Comparison of ENCODE assay signal across 1 fruit fly cellular context in the genomic region with DNA sequence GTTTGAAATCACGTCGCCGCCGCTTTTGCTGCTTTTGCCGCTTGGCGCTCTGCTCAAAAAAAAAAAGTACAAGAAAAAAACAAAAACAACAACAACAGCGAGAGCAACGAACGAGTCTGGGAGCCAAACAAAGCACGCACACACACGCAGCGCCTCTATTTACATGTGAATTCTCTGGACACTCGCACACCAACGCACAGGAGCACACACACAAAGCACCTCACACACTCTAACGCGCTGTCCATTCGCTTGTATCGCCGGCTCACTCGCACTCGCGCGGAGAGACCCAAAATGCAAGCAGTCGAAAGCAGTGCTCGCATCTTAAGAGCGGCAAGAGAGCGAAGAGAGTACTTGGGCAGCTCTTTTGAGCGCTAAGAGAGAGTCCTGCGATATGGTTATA.
TF ChIP-seq lines count a peak whose summit lies in the region.

A gene (minus strand): TSS at position 4 of the 400 bp plus-strand sequence.

TF ChIP-seq in whole organism, embryonic, 481 proteins besides CTCF, POLR2A, EP300 and RAD21 (continued from another document and continues in another):
- no peak for TF ChIP-seq Asciz (GFP tag; optimal IDR thresholded peaks at IDR 0.05; lab: Kevin White, UChicago)
- peak; percentile 70 for TF ChIP-seq disco-r (GFP tag; optimal IDR thresholded peaks at IDR 0.05; lab: Kevin White, UChicago)
- no peak for TF ChIP-seq NfI (GFP tag; optimal IDR thresholded peaks at IDR 0.05; lab: Kevin White, UChicago)
- no peak for TF ChIP-seq CG6791 (GFP tag; IDR thresholded peaks at IDR 0.05; lab: Robert Waterston, UW; ENCODE audit: partially characterized antibody)
- TF ChIP-seq CG8924 (tag; optimal IDR thresholded peaks at IDR 0.05; lab: Kevin White, UChicago), result no peak
- no peak for TF ChIP-seq row (GFP tag; IDR thresholded peaks at IDR 0.05; lab: Robert Waterston, UW)
- no peak for TF ChIP-seq Hr51 (GFP tag; optimal IDR thresholded peaks at IDR 0.05; lab: Kevin White, UChicago)
- no peak for TF ChIP-seq D19A (tag; optimal IDR thresholded peaks at IDR 0.05; lab: Kevin White, UChicago)
- no peak for TF ChIP-seq Hey (tag; optimal IDR thresholded peaks at IDR 0.05; lab: Kevin White, UChicago)
- no peak for TF ChIP-seq Lim3 (GFP tag; IDR thresholded peaks at IDR 0.05; lab: Robert Waterston, UW)
- TF ChIP-seq CG12219 (GFP tag; optimal IDR thresholded peaks at IDR 0.05; lab: Kevin White, UChicago), result no peak
- peak; percentile 26 for TF ChIP-seq twi (tag; optimal IDR thresholded peaks at IDR 0.05; lab: Kevin White, UChicago)
- no peak for TF ChIP-seq psq (GFP tag; optimal IDR thresholded peaks at IDR 0.05; lab: Kevin White, UChicago)
- TF ChIP-seq CG10462 (GFP tag; optimal IDR thresholded peaks at IDR 0.05; lab: Kevin White, UChicago), result no peak
- TF ChIP-seq Jarid2 (GFP tag; optimal IDR thresholded peaks at IDR 0.05; lab: Kevin White, UChicago), result peak; percentile 86
- no peak for TF ChIP-seq Hsf (GFP tag; optimal IDR thresholded peaks at IDR 0.05; lab: Kevin White, UChicago)
- no peak for TF ChIP-seq CG2202 (tag; optimal IDR thresholded peaks at IDR 0.05; lab: Kevin White, UChicago)
- TF ChIP-seq CG14050 (GFP tag; IDR thresholded peaks at IDR 0.05; lab: Robert Waterston, UW), result no peak
- no peak for TF ChIP-seq unpg (GFP tag; optimal IDR thresholded peaks at IDR 0.05; lab: Kevin White, UChicago)
- no peak for TF ChIP-seq salm (tag; optimal IDR thresholded peaks at IDR 0.05; lab: Kevin White, UChicago)
- no peak for TF ChIP-seq Ssrp (tag; optimal IDR thresholded peaks at IDR 0.05; lab: Kevin White, UChicago)
- no peak for TF ChIP-seq tup (GFP tag; optimal IDR thresholded peaks at IDR 0.05; lab: Kevin White, UChicago)
- TF ChIP-seq Rfx (GFP tag; IDR thresholded peaks at IDR 0.05; lab: Robert Waterston, UW), result peak; percentile 22; the same call in 1 of the 2 replicates
- no peak for TF ChIP-seq CG4404 (GFP tag; IDR thresholded peaks at IDR 0.05; lab: Robert Waterston, UW)
- TF ChIP-seq dysf (GFP tag; IDR thresholded peaks at IDR 0.05; lab: Robert Waterston, UW), result no peak
- TF ChIP-seq MESR4 (GFP tag; optimal IDR thresholded peaks at IDR 0.05; lab: Kevin White, UChicago), result no peak
- TF ChIP-seq CG12236 (GFP tag; optimal IDR thresholded peaks at IDR 0.05; lab: Kevin White, UChicago), result no peak
- no peak for TF ChIP-seq dan (GFP tag; IDR thresholded peaks at IDR 0.05; lab: Robert Waterston, UW)
- no peak for TF ChIP-seq ranshi (GFP tag; IDR thresholded peaks at IDR 0.05; lab: Robert Waterston, UW)
- TF ChIP-seq CG8944 (GFP tag; optimal IDR thresholded peaks at IDR 0.05; lab: Kevin White, UChicago), result no peak
- no peak for TF ChIP-seq luna (GFP tag; optimal IDR thresholded peaks at IDR 0.05; lab: Kevin White, UChicago)
- no peak for TF ChIP-seq CG3838 (GFP tag; optimal IDR thresholded peaks at IDR 0.05; lab: Kevin White, UChicago)
- peak in 1 of 2 experiments; percentile 65 for TF ChIP-seq Eip74EF (GFP tag; optimal IDR thresholded peaks at IDR 0.05; lab: Kevin White, UChicago)
- TF ChIP-seq peb (GFP tag; IDR thresholded peaks at IDR 0.05; lab: Robert Waterston, UW), result no peak
- peak; percentile 7 for TF ChIP-seq CHES-1-like (GFP tag; optimal IDR thresholded peaks at IDR 0.05; lab: Kevin White, UChicago)
- TF ChIP-seq CG8290 (GFP tag; optimal IDR thresholded peaks at IDR 0.05; lab: Kevin White, UChicago), result no peak
- TF ChIP-seq CG8290 (tag; optimal IDR thresholded peaks at IDR 0.05; lab: Kevin White, UChicago), result peak in 1 of 2 experiments; percentile 51
- peak; percentile 75 for TF ChIP-seq D (optimal IDR thresholded peaks at IDR 0.05; lab: Kevin White, UChicago)
- TF ChIP-seq D (GFP tag; optimal IDR thresholded peaks at IDR 0.05; lab: Kevin White, UChicago), result no peak
- TF ChIP-seq fd96Cb (tag; optimal IDR thresholded peaks at IDR 0.05; lab: Kevin White, UChicago), result no peak
- TF ChIP-seq amos (GFP tag; IDR thresholded peaks at IDR 0.05; lab: Robert Waterston, UW; ENCODE audit: partially characterized antibody), result no peak
- peak; percentile 66 for TF ChIP-seq abd-A (tag; optimal IDR thresholded peaks at IDR 0.05; lab: Kevin White, UChicago)
- TF ChIP-seq chinmo (GFP tag; IDR thresholded peaks at IDR 0.05; lab: Robert Waterston, UW; ENCODE audit: partially characterized antibody), result peak; percentile 87; the same call in 3 of the 4 replicates
- TF ChIP-seq usp (GFP tag; optimal IDR thresholded peaks at IDR 0.05; lab: Kevin White, UChicago), result no peak
- peak; percentile 52 for TF ChIP-seq sd (tag; optimal IDR thresholded peaks at IDR 0.05; lab: Kevin White, UChicago)
- no peak for TF ChIP-seq caup (GFP tag; optimal IDR thresholded peaks at IDR 0.05; lab: Kevin White, UChicago; ENCODE audit: severe bottlenecking)
- TF ChIP-seq crp (GFP tag; optimal IDR thresholded peaks at IDR 0.05; lab: Kevin White, UChicago), result no peak
- no peak for TF ChIP-seq pfk (GFP tag; optimal IDR thresholded peaks at IDR 0.05; lab: Kevin White, UChicago)
- TF ChIP-seq cwo (GFP tag; optimal IDR thresholded peaks at IDR 0.05; lab: Kevin White, UChicago), result no peak
- peak; percentile 100 for TF ChIP-seq CG3163 (GFP tag; optimal IDR thresholded peaks at IDR 0.05; lab: Kevin White, UChicago)
- no peak for TF ChIP-seq CG8388 (GFP tag; optimal IDR thresholded peaks at IDR 0.05; lab: Kevin White, UChicago)
- TF ChIP-seq HmgZ (tag; optimal IDR thresholded peaks at IDR 0.05; lab: Kevin White, UChicago), result peak; percentile 33
- TF ChIP-seq CG13894 (tag; optimal IDR thresholded peaks at IDR 0.05; lab: Kevin White, UChicago), result no peak
- no peak for TF ChIP-seq gsb-n (tag; optimal IDR thresholded peaks at IDR 0.05; lab: Kevin White, UChicago)
- no peak for TF ChIP-seq CG10267 (tag; optimal IDR thresholded peaks at IDR 0.05; lab: Kevin White, UChicago)
- no peak for TF ChIP-seq Tbp (GFP tag; optimal IDR thresholded peaks at IDR 0.05; lab: Kevin White, UChicago)
- no peak for TF ChIP-seq CG16779 (GFP tag; IDR thresholded peaks at IDR 0.05; lab: Robert Waterston, UW)
- no peak for TF ChIP-seq D19B (GFP tag; optimal IDR thresholded peaks at IDR 0.05; lab: Kevin White, UChicago)
- peak; percentile 85 for TF ChIP-seq CG12155 (GFP tag; optimal IDR thresholded peaks at IDR 0.05; lab: Kevin White, UChicago)
- no peak for TF ChIP-seq maf-S (GFP tag; optimal IDR thresholded peaks at IDR 0.05; lab: Kevin White, UChicago)
- TF ChIP-seq Ada2b (GFP tag; IDR thresholded peaks at IDR 0.05; lab: Robert Waterston, UW), result no peak
- no peak for TF ChIP-seq pan (optimal IDR thresholded peaks at IDR 0.05; lab: Kevin White, UChicago)
- peak in 1 of 2 experiments; percentile 25 for TF ChIP-seq pan (GFP tag; optimal IDR thresholded peaks at IDR 0.05 in 1 of 2, IDR thresholded peaks at IDR 0.05 in 1 of 2)
- TF ChIP-seq inv (GFP tag; IDR thresholded peaks at IDR 0.05; lab: Robert Waterston, UW; ENCODE audit: partially characterized antibody), result no peak
- peak; percentile 51; the same call in 1 of the 2 replicates for TF ChIP-seq bbx (GFP tag; IDR thresholded peaks at IDR 0.05; lab: Robert Waterston, UW; ENCODE audit: partially characterized antibody)
- no peak for TF ChIP-seq gro (GFP tag; optimal IDR thresholded peaks at IDR 0.05; lab: Kevin White, UChicago)
- no peak for TF ChIP-seq CG31388 (GFP tag; optimal IDR thresholded peaks at IDR 0.05; lab: Kevin White, UChicago)
- peak; percentile 93 for TF ChIP-seq CG10321 (GFP tag; IDR thresholded peaks at IDR 0.05; lab: Robert Waterston, UW)
- TF ChIP-seq CG3726 (GFP tag; IDR thresholded peaks at IDR 0.05; lab: Robert Waterston, UW), result no peak
- TF ChIP-seq seq (GFP tag; IDR thresholded peaks at IDR 0.05; lab: Robert Waterston, UW), result peak; percentile 21; the same call in 1 of the 2 replicates
- TF ChIP-seq CG4282 (GFP tag; optimal IDR thresholded peaks at IDR 0.05; lab: Kevin White, UChicago), result no peak
- TF ChIP-seq hkb (optimal IDR thresholded peaks at IDR 0.05; lab: Kevin White, UChicago), result no peak
- 0 out of 2 replicates have a peak, but pooled peaks have one; percentile 21 for TF ChIP-seq hkb (GFP tag; IDR thresholded peaks at IDR 0.05; lab: Robert Waterston, UW)
- no peak for TF ChIP-seq CG1603 (tag; optimal IDR thresholded peaks at IDR 0.05; lab: Kevin White, UChicago)
- no peak for TF ChIP-seq toy (GFP tag; IDR thresholded peaks at IDR 0.05; lab: Robert Waterston, UW)
- no peak for TF ChIP-seq H15 (GFP tag; IDR thresholded peaks at IDR 0.05; lab: Robert Waterston, UW)
- TF ChIP-seq CG14441 (GFP tag; IDR thresholded peaks at IDR 0.05; lab: Robert Waterston, UW), result no peak
- peak; percentile 15 for TF ChIP-seq mirr (GFP tag; optimal IDR thresholded peaks at IDR 0.05; lab: Kevin White, UChicago)
- no peak for TF ChIP-seq CG5953 (GFP tag; IDR thresholded peaks at IDR 0.05; lab: Robert Waterston, UW)
- peak; percentile 72 for TF ChIP-seq ewg (GFP tag; optimal IDR thresholded peaks at IDR 0.05; lab: Kevin White, UChicago)
- no peak for TF ChIP-seq CG12659 (GFP tag; optimal IDR thresholded peaks at IDR 0.05; lab: Kevin White, UChicago)
- no peak for TF ChIP-seq corto (GFP tag; optimal IDR thresholded peaks at IDR 0.05; lab: Kevin White, UChicago)
- no peak for TF ChIP-seq Camta (GFP tag; optimal IDR thresholded peaks at IDR 0.05; lab: Kevin White, UChicago)
- TF ChIP-seq onecut (GFP tag; IDR thresholded peaks at IDR 0.05; lab: Robert Waterston, UW), result no peak
- no peak for TF ChIP-seq cato (GFP tag; optimal IDR thresholded peaks at IDR 0.05; lab: Kevin White, UChicago; ENCODE audit: borderline replicate concordance)
- no peak for TF ChIP-seq CG14667 (GFP tag; IDR thresholded peaks at IDR 0.05; lab: Robert Waterston, UW)
- no peak for TF ChIP-seq gce (GFP tag; IDR thresholded peaks at IDR 0.05; lab: Robert Waterston, UW)
- TF ChIP-seq tgo (GFP tag; IDR thresholded peaks at IDR 0.05; lab: Robert Waterston, UW), result no peak
- no peak for TF ChIP-seq CG14710 (tag; optimal IDR thresholded peaks at IDR 0.05; lab: Kevin White, UChicago)
- TF ChIP-seq CG10654 (GFP tag; optimal IDR thresholded peaks at IDR 0.05; lab: Kevin White, UChicago), result no peak
- no peak for TF ChIP-seq B-H2 (GFP tag; optimal IDR thresholded peaks at IDR 0.05; lab: Kevin White, UChicago)
- no peak for TF ChIP-seq crc (GFP tag; optimal IDR thresholded peaks at IDR 0.05; lab: Kevin White, UChicago)
- TF ChIP-seq Meics (GFP tag; optimal IDR thresholded peaks at IDR 0.05; lab: Kevin White, UChicago), result no peak
- TF ChIP-seq Trl (optimal IDR thresholded peaks at IDR 0.05; lab: Kevin White, UChicago), result peak; percentile 93 to 96
- peak; percentile 65 for TF ChIP-seq Trl (GFP tag; optimal IDR thresholded peaks at IDR 0.05; lab: Kevin White, UChicago)
- TF ChIP-seq NFAT (GFP tag; IDR thresholded peaks at IDR 0.05; lab: Robert Waterston, UW), result no peak
- TF ChIP-seq CG34376 (GFP tag; optimal IDR thresholded peaks at IDR 0.05; lab: Kevin White, UChicago), result no peak
- peak; percentile 89 for TF ChIP-seq CG4360 (GFP tag; IDR thresholded peaks at IDR 0.05; lab: Robert Waterston, UW)
- peak; percentile 82 for TF ChIP-seq yki (optimal IDR thresholded peaks at IDR 0.05; lab: Kevin White, UChicago)
- TF ChIP-seq Fer2 (tag; optimal IDR thresholded peaks at IDR 0.05; lab: Kevin White, UChicago), result no peak
- TF ChIP-seq Adf1 (GFP tag; IDR thresholded peaks at IDR 0.05; lab: Robert Waterston, UW), result peak; percentile 92
- TF ChIP-seq CG2875 (GFP tag; optimal IDR thresholded peaks at IDR 0.05; lab: Kevin White, UChicago), result no peak
- TF ChIP-seq emc (GFP tag; optimal IDR thresholded peaks at IDR 0.05; lab: Kevin White, UChicago), result no peak
- TF ChIP-seq Sin3A (optimal IDR thresholded peaks at IDR 0.05; lab: Kevin White, UChicago), result no peak
- no peak for TF ChIP-seq Awh (GFP tag; IDR thresholded peaks at IDR 0.05; lab: Robert Waterston, UW)
- no peak for TF ChIP-seq Six4 (GFP tag; optimal IDR thresholded peaks at IDR 0.05; lab: Kevin White, UChicago)
- TF ChIP-seq slbo (GFP tag; IDR thresholded peaks at IDR 0.05; lab: Robert Waterston, UW), result no peak
- no peak for TF ChIP-seq CG31441 (GFP tag; IDR thresholded peaks at IDR 0.05; lab: Robert Waterston, UW)
- TF ChIP-seq CG15514 (GFP tag; optimal IDR thresholded peaks at IDR 0.05; lab: Kevin White, UChicago), result no peak
- TF ChIP-seq zfh2 (GFP tag; optimal IDR thresholded peaks at IDR 0.05; lab: Kevin White, UChicago), result no peak
- TF ChIP-seq phol (tag; optimal IDR thresholded peaks at IDR 0.05; lab: Kevin White, UChicago), result no peak
- TF ChIP-seq CG11456 (GFP tag; IDR thresholded peaks at IDR 0.05; lab: Robert Waterston, UW), result no peak
- no peak for TF ChIP-seq CG16815 (GFP tag; optimal IDR thresholded peaks at IDR 0.05; lab: Kevin White, UChicago)
- TF ChIP-seq ci (GFP tag; IDR thresholded peaks at IDR 0.05; lab: Robert Waterston, UW), result no peak
- no peak for TF ChIP-seq Xrp1 (GFP tag; IDR thresholded peaks at IDR 0.05; lab: Robert Waterston, UW)
- TF ChIP-seq CG33213 (GFP tag; optimal IDR thresholded peaks at IDR 0.05; lab: Kevin White, UChicago), result no peak
- no peak for TF ChIP-seq esg (GFP tag; conservative IDR thresholded peaks at IDR 0.05; lab: Robert Waterston, UW)
- no peak for TF ChIP-seq Poxn (GFP tag; IDR thresholded peaks at IDR 0.05; lab: Robert Waterston, UW)
- TF ChIP-seq CG11398 (GFP tag; optimal IDR thresholded peaks at IDR 0.05; lab: Kevin White, UChicago), result no peak
- no peak; the same call in 2 of the 3 replicates for TF ChIP-seq CG34422 (GFP tag; IDR thresholded peaks at IDR 0.05; lab: Robert Waterston, UW)
- no peak for TF ChIP-seq CG16863 (GFP tag; optimal IDR thresholded peaks at IDR 0.05; lab: Kevin White, UChicago)
- TF ChIP-seq crol (GFP tag; IDR thresholded peaks at IDR 0.05; lab: Robert Waterston, UW), result peak; percentile 75
- TF ChIP-seq ac (GFP tag; optimal IDR thresholded peaks at IDR 0.05; lab: Kevin White, UChicago), result no peak
- TF ChIP-seq tna (GFP tag; IDR thresholded peaks at IDR 0.05; lab: Robert Waterston, UW; ENCODE audit: partially characterized antibody), result no peak
- no peak for TF ChIP-seq Hr39 (optimal IDR thresholded peaks at IDR 0.05; lab: Kevin White, UChicago)
- TF ChIP-seq BEAF-32 (GFP tag; optimal IDR thresholded peaks at IDR 0.05; lab: Kevin White, UChicago), result no peak
- no peak for TF ChIP-seq Dip3 (GFP tag; optimal IDR thresholded peaks at IDR 0.05; lab: Kevin White, UChicago)
- no peak for TF ChIP-seq Fer1 (GFP tag; optimal IDR thresholded peaks at IDR 0.05; lab: Kevin White, UChicago)
- TF ChIP-seq YL-1 (GFP tag; optimal IDR thresholded peaks at IDR 0.05; lab: Kevin White, UChicago), result no peak
- TF ChIP-seq CG9876 (GFP tag; optimal IDR thresholded peaks at IDR 0.05; lab: Kevin White, UChicago), result no peak
- TF ChIP-seq her (GFP tag; optimal IDR thresholded peaks at IDR 0.05; lab: Kevin White, UChicago), result no peak
- TF ChIP-seq jumu (GFP tag; optimal IDR thresholded peaks at IDR 0.05; lab: Kevin White, UChicago), result no peak
- no peak for TF ChIP-seq Abd-B (GFP tag; optimal IDR thresholded peaks at IDR 0.05; lab: Kevin White, UChicago)
